Fruit fly (Drosophila melanogaster) whole organism, embryonic: ENCODE data around the gene Nep2.
A peak's percentile ranks its signal among the peaks of the same experiment; 100 is the strongest.

Experiments
- Atf-2 ChIP-seq: fragments of 200-800 bp; sonication (Bioruptor generic); optimal IDR thresholded peaks from 2 replicates; lab custom pipeline; 2016; ENCODE audit warnings: missing biosample characterization, missing genetic modification characterization
- B-H1 ChIP-seq: fragments of 200-800 bp; sonication (Bioruptor generic); IDR thresholded peaks from 3 replicates; pipeline ENCODE4 v1.3.6; 2022; ENCODE audit warnings: missing biosample characterization, missing genetic modification characterization
- CG10462 ChIP-seq: fragments of 200-800 bp; sonication (Bioruptor generic); optimal IDR thresholded peaks from 2 replicates; lab custom pipeline; 2016; ENCODE audit warnings: missing biosample characterization, missing genetic modification characterization
- CG10979 ChIP-seq: fragments of 200-800 bp; sonication (Bioruptor generic); optimal IDR thresholded peaks from 2 replicates; lab custom pipeline; 2018; ENCODE audit warnings: missing biosample characterization, mild to moderate bottlenecking, missing genetic modification characterization, moderate library complexity
- CG11504 ChIP-seq: fragments of 200-800 bp; sonication (Bioruptor generic); optimal IDR thresholded peaks from 3 replicates; lab custom pipeline; 2019; ENCODE audit warnings: missing biosample characterization, mild to moderate bottlenecking, missing genetic modification characterization, moderate library complexity
- CG11696 ChIP-seq: fragments of 200-800 bp; sonication (Bioruptor generic); IDR thresholded peaks from 2 replicates; pipeline ENCODE4 v1.3.6; 2022; ENCODE audit warnings: missing biosample characterization, missing genetic modification characterization
- CG12155 ChIP-seq: fragments of 200-800 bp; sonication (Bioruptor generic); optimal IDR thresholded peaks from 3 replicates; lab custom pipeline; 2016; ENCODE audit warnings: missing biosample characterization, missing genetic modification characterization
- CG12219 ChIP-seq: fragments of 200-800 bp; sonication (Bioruptor generic); optimal IDR thresholded peaks from 3 replicates; lab custom pipeline; 2018; ENCODE audit warnings: missing biosample characterization, mild to moderate bottlenecking, missing genetic modification characterization
- CG12391 ChIP-seq: fragments of 200-800 bp; sonication (Bioruptor generic); optimal IDR thresholded peaks from 3 replicates; lab custom pipeline; 2018; ENCODE audit warnings: missing biosample characterization, mild to moderate bottlenecking, missing genetic modification characterization, moderate library complexity
- CG14965 ChIP-seq: fragments of 200-800 bp; sonication (Bioruptor generic); optimal IDR thresholded peaks from 2 replicates; lab custom pipeline; 2016; ENCODE audit warnings: missing biosample characterization, missing genetic modification characterization, borderline replicate concordance
- CG15011 ChIP-seq: fragments of 200-800 bp; sonication (Bioruptor generic); optimal IDR thresholded peaks from 3 replicates; lab custom pipeline; 2018; ENCODE audit warnings: missing biosample characterization, mild to moderate bottlenecking, missing genetic modification characterization
- CG15601 ChIP-seq: fragments of 200-800 bp; sonication (Bioruptor generic); optimal IDR thresholded peaks from 3 replicates; lab custom pipeline; 2019; ENCODE audit warnings: missing biosample characterization, mild to moderate bottlenecking, missing genetic modification characterization, moderate library complexity
- CG1647 ChIP-seq: fragments of 200-800 bp; sonication (Bioruptor generic); optimal IDR thresholded peaks from 3 replicates; lab custom pipeline; 2016; ENCODE audit warnings: missing biosample characterization, missing genetic modification characterization
- CG17612 ChIP-seq: fragments of 200-800 bp; sonication (Bioruptor generic); IDR thresholded peaks from 2 replicates; pipeline ENCODE4 v1.3.6; 2022; ENCODE audit warnings: missing biosample characterization, missing genetic modification characterization
- CG2875 ChIP-seq: fragments of 200-800 bp; sonication (Bioruptor generic); optimal IDR thresholded peaks from 2 replicates; lab custom pipeline; 2017; ENCODE audit warnings: missing biosample characterization, mild to moderate bottlenecking, missing genetic modification characterization, missing genetic modification reagents
- CG31224 ChIP-seq: fragments of 200-800 bp; sonication (Bioruptor generic); IDR thresholded peaks from 2 replicates; pipeline ENCODE4 v1.3.6; 2022; ENCODE audit warnings: missing biosample characterization, missing genetic modification characterization
- CG3847 ChIP-seq: fragments of 200-800 bp; sonication (Bioruptor generic); IDR thresholded peaks from 2 replicates; pipeline ENCODE4 v1.3.6; 2022; ENCODE audit warnings: missing biosample characterization, missing genetic modification characterization
- CG6654 ChIP-seq: fragments of 200-800 bp; sonication (Bioruptor generic); optimal IDR thresholded peaks from 2 replicates; lab custom pipeline; 2017; ENCODE audit warnings: missing biosample characterization, mild to moderate bottlenecking, missing genetic modification characterization
- CG7271 ChIP-seq: fragments of 200-800 bp; sonication (Bioruptor generic); optimal IDR thresholded peaks from 2 replicates; lab custom pipeline; 2018; ENCODE audit warnings: missing biosample characterization, mild to moderate bottlenecking, missing genetic modification characterization, moderate library complexity
- CG8290 ChIP-seq, 3 experiments: fragments of 200-800 bp; sonication (Bioruptor generic); optimal IDR thresholded peaks; 2 replicates each; lab custom pipeline; 2016 to 2019; ENCODE audit warnings: missing biosample characterization in 3 of 3, missing genetic modification characterization in 3 of 3, mild to moderate bottlenecking in 2 of 3, moderate library complexity in 1 of 3
- CG9727 ChIP-seq: fragments of 200-800 bp; sonication (Bioruptor generic); optimal IDR thresholded peaks from 3 replicates; lab custom pipeline; 2017; ENCODE audit warnings: missing biosample characterization, mild to moderate bottlenecking, missing genetic modification characterization
- Dad ChIP-seq: fragments of 200-800 bp; sonication (Bioruptor generic); optimal IDR thresholded peaks from 3 replicates; lab custom pipeline; 2016; ENCODE audit warnings: missing biosample characterization, missing genetic modification characterization
- Dip2 ChIP-seq: fragments of 200-800 bp; sonication (Bioruptor generic); IDR thresholded peaks from 2 replicates; pipeline ENCODE4 v1.3.6; 2022; ENCODE audit warnings: missing biosample characterization, missing genetic modification characterization
- Dref ChIP-seq: fragments of 200-800 bp; sonication (Bioruptor generic); IDR thresholded peaks from 2 replicates; pipeline ENCODE4 v1.3.6; 2022; ENCODE audit warnings: missing biosample characterization, missing genetic modification characterization
- Ets97D ChIP-seq: fragments of 200-800 bp; sonication (Bioruptor generic); optimal IDR thresholded peaks from 3 replicates; lab custom pipeline; 2016; ENCODE audit warnings: missing biosample characterization, missing genetic modification characterization
- HLH54F ChIP-seq: fragments of 200-800 bp; sonication (Bioruptor generic); optimal IDR thresholded peaks from 3 replicates; lab custom pipeline; 2016; ENCODE audit warnings: missing biosample characterization, missing genetic modification characterization
- Hr39 ChIP-seq: fragments of >200 bp; optimal IDR thresholded peaks from 2 replicates; lab custom pipeline; 2017
- Oli ChIP-seq: fragments of 200-800 bp; sonication (Bioruptor generic); optimal IDR thresholded peaks from 2 replicates; lab custom pipeline; 2018; ENCODE audit warnings: missing biosample characterization, mild to moderate bottlenecking, missing genetic modification characterization, moderate library complexity
- Sry-β ChIP-seq: fragments of 200-800 bp; sonication (Bioruptor generic); optimal IDR thresholded peaks from 2 replicates; lab custom pipeline; 2018; ENCODE audit warnings: missing biosample characterization, mild to moderate bottlenecking, missing genetic modification characterization, moderate library complexity
- Taf1 ChIP-seq: fragments of 200-800 bp; sonication (Bioruptor generic); IDR thresholded peaks from 2 replicates; pipeline ENCODE4 v1.3.6; 2022; ENCODE audit warnings: missing biosample characterization, missing genetic modification characterization
- bab2 ChIP-seq: fragments of 200-800 bp; sonication (Bioruptor generic); optimal IDR thresholded peaks from 2 replicates; lab custom pipeline; 2016; ENCODE audit warnings: missing biosample characterization, missing genetic modification characterization
- bowl ChIP-seq: fragments of 200-800 bp; sonication (Bioruptor generic); IDR thresholded peaks from 2 replicates; pipeline ENCODE4 v1.3.6; 2022; ENCODE audit warnings: missing biosample characterization, missing genetic modification characterization
- br ChIP-seq: fragments of >200 bp; optimal IDR thresholded peaks from 2 replicates; lab custom pipeline; 2017
- ci ChIP-seq: fragments of 200-800 bp; sonication (Bioruptor generic); IDR thresholded peaks from 3 replicates; pipeline ENCODE4 v1.3.6; 2022; ENCODE audit warnings: missing biosample characterization, missing genetic modification characterization
- dan ChIP-seq: fragments of 200-800 bp; sonication (Bioruptor generic); IDR thresholded peaks from 2 replicates; pipeline ENCODE4 v1.3.6; 2022; ENCODE audit warnings: missing biosample characterization, missing genetic modification characterization
- danr ChIP-seq: fragments of 200-800 bp; sonication (Bioruptor generic); IDR thresholded peaks from 2 replicates; pipeline ENCODE4 v1.3.6; 2022; ENCODE audit warnings: missing biosample characterization, missing genetic modification characterization
- dm ChIP-seq: fragments of 200-800 bp; sonication (Bioruptor generic); optimal IDR thresholded peaks from 3 replicates; lab custom pipeline; 2016; ENCODE audit warnings: missing biosample characterization, missing genetic modification characterization
- dmrt11E ChIP-seq: fragments of 200-800 bp; sonication (Bioruptor generic); optimal IDR thresholded peaks from 3 replicates; lab custom pipeline; 2018; ENCODE audit warnings: missing biosample characterization, mild to moderate bottlenecking, missing genetic modification characterization, moderate library complexity
- fu2 ChIP-seq: fragments of 200-800 bp; sonication (Bioruptor generic); optimal IDR thresholded peaks from 2 replicates; lab custom pipeline; 2016; ENCODE audit warnings: missing biosample characterization, missing genetic modification characterization
- kni ChIP-seq: fragments of 200-800 bp; sonication (Bioruptor generic); optimal IDR thresholded peaks from 3 replicates; lab custom pipeline; 2017; ENCODE audit warnings: mild to moderate bottlenecking, missing biosample characterization, missing genetic modification reagents, missing genetic modification characterization
- lola ChIP-seq, 3 experiments: fragments of >200 bp in 2 of 3; fragments of 200-800 bp in 1 of 3; sonication (Bioruptor generic) in 1 of 3; optimal IDR thresholded peaks; 2 replicates each; lab custom pipeline; 2017 to 2019; ENCODE audit warnings: missing biosample characterization in 3 of 3, missing genetic modification characterization in 3 of 3, mild to moderate bottlenecking in 1 of 3, moderate library complexity in 1 of 3
- odd ChIP-seq: fragments of 200-800 bp; sonication (Bioruptor generic); optimal IDR thresholded peaks from 2 replicates; lab custom pipeline; 2017; ENCODE audit warnings: missing biosample characterization, mild to moderate bottlenecking, missing genetic modification characterization
- pfk ChIP-seq: fragments of 200-800 bp; sonication (Bioruptor generic); optimal IDR thresholded peaks from 2 replicates; lab custom pipeline; 2018; ENCODE audit warnings: missing biosample characterization, mild to moderate bottlenecking, missing genetic modification characterization, moderate library complexity
- pum ChIP-seq: fragments of 200-800 bp; sonication (Bioruptor generic); optimal IDR thresholded peaks from 2 replicates; lab custom pipeline; 2016; ENCODE audit warnings: missing biosample characterization, missing genetic modification characterization
- shn ChIP-seq: fragments of 200-800 bp; sonication (Bioruptor generic); optimal IDR thresholded peaks from 3 replicates; lab custom pipeline; 2016; ENCODE audit warnings: missing biosample characterization, missing genetic modification characterization
- slp2 ChIP-seq: fragments of 200-800 bp; sonication (Bioruptor generic); optimal IDR thresholded peaks from 2 replicates; lab custom pipeline; 2016; ENCODE audit warnings: missing biosample characterization, missing genetic modification characterization
- so ChIP-seq: fragments of 200-800 bp; sonication (Bioruptor generic); IDR thresholded peaks from 3 replicates; pipeline ENCODE4 v1.3.6; 2022; ENCODE audit warnings: missing biosample characterization, missing genetic modification characterization
- sr ChIP-seq: fragments of 200-800 bp; sonication (Bioruptor generic); IDR thresholded peaks from 3 replicates; pipeline ENCODE4 v1.3.6; 2022; ENCODE audit warnings: missing biosample characterization, missing genetic modification characterization
- tgo ChIP-seq: fragments of 200-800 bp; sonication (Bioruptor generic); IDR thresholded peaks from 3 replicates; pipeline ENCODE4 v1.3.6; 2022; ENCODE audit warnings: missing biosample characterization, missing genetic modification characterization
- vfl ChIP-seq: fragments of 200-800 bp; sonication (Bioruptor generic); optimal IDR thresholded peaks from 2 replicates; lab custom pipeline; 2016; ENCODE audit warnings: missing biosample characterization, missing genetic modification characterization

The Nep2 gene

dm6 chr3R:4739492-4740431, 8.1 kb upstream of the Nep2 start (continued):
- TF ChIP-seq bab2 (GFP tag; lab: Kevin White, UChicago) (peak; percentile 87), Hr39 (lab: Kevin White, UChicago) (no peak), so (GFP tag; lab: Robert Waterston, UW) (no peak), pfk (GFP tag; lab: Kevin White, UChicago) (peak; percentile 0), Dad (GFP tag; lab: Kevin White, UChicago) (peak; percentile 18), CG6654 (peak; percentile 74), tgo (GFP tag; lab: Robert Waterston, UW) (no peak), kni (peak; percentile 64), Atf-2 (GFP tag; lab: Kevin White, UChicago) (peak; percentile 90), CG31224 (no peak), CG10462 (peak; percentile 78), CG12219 (GFP tag; lab: Kevin White, UChicago) (peak; percentile 30), CG1647 (GFP tag; lab: Kevin White, UChicago) (peak; percentile 67), dmrt11E (tag; lab: Kevin White, UChicago) (peak; percentile 80), CG17612 (GFP tag; lab: Robert Waterston, UW) (no peak), vfl (GFP tag; lab: Kevin White, UChicago) (peak; percentile 60), lola (GFP tag; optimal IDR thresholded peaks at IDR 0.05; lab: Kevin White, UChicago) (peak in 2 of 3 experiments; percentile 51 to 90), br (lab: Kevin White, UChicago) (no peak), Oli (tag; lab: Kevin White, UChicago) (peak; percentile 92), ci (GFP tag; lab: Robert Waterston, UW) (no peak), B-H1 (GFP tag; lab: Robert Waterston, UW) (no peak), dan (GFP tag; lab: Robert Waterston, UW) (no peak), CG15011 (peak; percentile 78), CG11696 (GFP tag; lab: Robert Waterston, UW) (no peak), Sry-β (peak; percentile 33), Taf1 (no peak), sr (GFP tag; lab: Robert Waterston, UW) (no peak), CG12391 (tag; lab: Kevin White, UChicago) (peak; percentile 89), CG2875 (GFP tag; lab: Kevin White, UChicago) (peak; percentile 77), Dref (no peak), odd (peak; percentile 84), CG3847 (GFP tag; lab: Robert Waterston, UW) (no peak), fu2 (peak; percentile 81), HLH54F (GFP tag; lab: Kevin White, UChicago) (peak; percentile 84), CG11504 (tag; lab: Kevin White, UChicago) (peak; percentile 92), Dip2 (GFP tag; lab: Robert Waterston, UW) (no peak), pum (peak; percentile 89), Ets97D (peak; percentile 46), CG14965 (GFP tag; lab: Kevin White, UChicago) (no peak), CG9727 (GFP tag; lab: Kevin White, UChicago) (peak; percentile 91), CG12155 (GFP tag; lab: Kevin White, UChicago) (peak; percentile 26), CG15601 (tag; lab: Kevin White, UChicago) (peak; percentile 73), CG7271 (tag; lab: Kevin White, UChicago) (no peak), dm (GFP tag; lab: Kevin White, UChicago) (peak; percentile 57), bowl (no peak), shn (GFP tag; lab: Kevin White, UChicago) (peak; percentile 84), CG8290 (GFP tag; optimal IDR thresholded peaks at IDR 0.05; lab: Kevin White, UChicago) (peak; percentile 62), CG8290 (tag; optimal IDR thresholded peaks at IDR 0.05; lab: Kevin White, UChicago) (peak; percentile 50 to 52), danr (GFP tag; lab: Robert Waterston, UW) (no peak), slp2 (GFP tag; lab: Kevin White, UChicago) (peak; percentile 87), CG10979 (tag; lab: Kevin White, UChicago) (peak; percentile 86)
